Worm (Caenorhabditis elegans): Measurements from ENCODE around the gene Y45F3A.5.

The Y45F3A.5 gene

DNA sequence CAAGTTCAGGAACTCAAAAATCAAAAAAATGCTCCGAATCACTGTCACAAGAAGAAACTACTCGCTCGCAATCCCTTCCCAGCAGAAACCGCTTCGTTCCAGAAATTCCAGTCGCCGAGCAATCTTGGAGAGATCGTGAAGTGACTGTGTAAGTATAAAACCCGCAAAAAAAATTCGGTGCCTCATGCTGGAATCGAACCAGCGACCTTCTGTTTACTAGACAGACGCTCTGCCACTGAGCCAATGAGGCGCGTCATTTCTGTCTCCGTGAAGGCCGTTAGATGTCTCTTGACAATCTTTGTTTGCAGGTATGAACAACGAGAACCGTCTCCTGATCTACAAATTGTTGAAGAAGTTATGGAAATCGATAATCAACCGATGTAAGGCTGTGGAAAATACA is 38.4 kb upstream of the Y45F3A.5 start:
- TF ChIP-seq T22C8.4 (GFP tag; IDR thresholded peaks at IDR 0.05) (peak; percentile 92), ztf-23 (GFP tag; IDR thresholded peaks at IDR 0.05) (peak; percentile 82), med-1 (GFP tag; optimal IDR thresholded peaks at IDR 0.05; ENCODE audit: insufficient read depth) (peak; percentile 55), ztf-29 (GFP tag; IDR thresholded peaks at IDR 0.05) (peak; percentile 67), ref-1 (GFP tag; conservative IDR thresholded peaks at IDR 0.05) (peak; percentile 85), flt-1 (GFP tag; IDR thresholded peaks at IDR 0.05) (peak; percentile 94), tab-1 (GFP tag; IDR thresholded peaks at IDR 0.05) (peak; percentile 93), klf-2 (GFP tag; conservative IDR thresholded peaks at IDR 0.05) (peak; percentile 81), cog-1 (tag; optimal IDR thresholded peaks at IDR 0.05) (peak; percentile 51)

DNA sequence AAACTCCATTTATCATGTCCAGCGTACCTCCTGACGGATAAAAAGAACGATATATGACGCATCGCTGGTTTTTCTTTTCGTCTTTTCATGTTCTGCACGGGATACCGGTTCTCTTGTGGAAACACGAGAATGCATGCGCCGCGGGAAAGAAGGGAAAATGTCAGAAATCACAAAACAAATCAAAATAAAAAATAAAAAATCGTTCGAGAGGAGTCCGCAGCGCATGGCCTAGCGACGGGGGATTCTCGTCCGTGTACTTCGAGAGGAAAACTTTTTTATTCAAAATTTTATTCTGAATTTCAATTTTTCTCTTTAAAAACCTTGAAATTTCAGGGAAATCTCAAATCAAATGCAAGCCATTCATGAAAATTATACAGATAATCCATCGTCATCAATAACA is 35.1 kb upstream of the Y45F3A.5 start, which contains the start of the genes lron-10 and hpr-9:
Gene lron-10 (minus strand): TSS at position 162 of the 400 bp plus-strand sequence.
Gene hpr-9 (plus strand): TSS at position 344 of the 400 bp plus-strand sequence.
- TF ChIP-seq tab-1 (GFP tag; IDR thresholded peaks at IDR 0.05) (no peak), ztf-23 (GFP tag; IDR thresholded peaks at IDR 0.05) (0 out of 2 replicates have a peak, but pooled peaks have one; percentile 55), flt-1 (GFP tag; IDR thresholded peaks at IDR 0.05) (peak; percentile 48; the same call in 1 of the 2 replicates), T22C8.4 (GFP tag; IDR thresholded peaks at IDR 0.05) (no peak), ztf-29 (GFP tag; IDR thresholded peaks at IDR 0.05) (no peak), ref-1 (GFP tag; conservative IDR thresholded peaks at IDR 0.05) (no peak), med-1 (GFP tag; optimal IDR thresholded peaks at IDR 0.05; ENCODE audit: insufficient read depth) (no peak)

DNA sequence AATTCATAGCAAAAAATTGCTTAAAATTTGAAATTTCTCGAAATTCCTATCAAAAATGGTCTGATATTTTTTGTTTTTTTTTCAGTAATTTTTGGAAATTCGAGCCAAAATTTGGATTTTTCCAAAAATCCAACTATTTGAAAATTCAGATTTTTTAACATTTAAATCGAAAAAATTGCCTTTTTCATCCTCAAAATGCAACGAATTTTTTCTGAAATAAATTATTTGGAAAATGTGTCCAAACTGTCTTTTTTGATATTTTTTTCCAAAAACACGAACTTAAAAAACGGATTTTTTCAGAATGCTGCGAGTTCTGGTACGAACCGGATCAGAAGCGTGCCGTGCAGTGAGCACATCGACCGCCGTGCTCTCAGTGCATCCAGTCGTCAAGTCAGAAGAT is 29.0 kb upstream of the Y45F3A.5 start, which contains the start of gene mrpl-22:
Gene mrpl-22 (plus strand): TSS at position 301 of the 400 bp plus-strand sequence.
- TF ChIP-seq ztf-23 (GFP tag; IDR thresholded peaks at IDR 0.05) (no peak), klf-2 (GFP tag; conservative IDR thresholded peaks at IDR 0.05) (no peak), ref-1 (GFP tag; conservative IDR thresholded peaks at IDR 0.05) (no peak), tab-1 (GFP tag; IDR thresholded peaks at IDR 0.05) (no peak), T22C8.4 (GFP tag; IDR thresholded peaks at IDR 0.05) (no peak), med-1 (GFP tag; optimal IDR thresholded peaks at IDR 0.05; ENCODE audit: insufficient read depth) (no peak), flt-1 (GFP tag; IDR thresholded peaks at IDR 0.05) (no peak), ztf-29 (GFP tag; IDR thresholded peaks at IDR 0.05) (no peak), cog-1 (tag; optimal IDR thresholded peaks at IDR 0.05) (no peak)

DNA sequence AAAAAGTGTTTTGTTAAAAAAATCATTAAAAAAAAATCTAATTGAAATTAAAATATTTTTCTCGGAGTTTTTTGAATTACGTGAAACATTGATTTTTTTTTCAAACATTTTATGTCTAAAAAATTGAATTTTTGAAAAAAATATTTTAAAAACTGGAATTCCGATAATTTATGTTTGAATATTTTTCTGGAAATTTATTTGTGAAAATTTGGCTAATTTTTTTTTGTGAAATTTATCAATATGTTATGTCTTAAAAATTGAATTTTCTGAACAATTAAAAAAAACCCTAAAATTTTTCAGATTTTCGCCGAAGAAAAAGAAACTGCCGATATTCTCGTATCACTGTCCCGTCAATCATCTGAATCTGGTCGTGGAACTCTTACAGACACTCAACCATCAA is 26.2 kb upstream of the Y45F3A.5 start, which contains the start of gene Y39A1A.24:
Gene Y39A1A.24 (plus strand): TSS at position 301 of the 400 bp plus-strand sequence.
- no peak for TF ChIP-seq ztf-23 (GFP tag; IDR thresholded peaks at IDR 0.05)
- no peak for TF ChIP-seq med-1 (GFP tag; optimal IDR thresholded peaks at IDR 0.05; ENCODE audit: insufficient read depth)
- TF ChIP-seq ref-1 (GFP tag; conservative IDR thresholded peaks at IDR 0.05): no peak
- TF ChIP-seq T22C8.4 (GFP tag; IDR thresholded peaks at IDR 0.05): no peak
- no peak for TF ChIP-seq klf-2 (GFP tag; conservative IDR thresholded peaks at IDR 0.05)

DNA sequence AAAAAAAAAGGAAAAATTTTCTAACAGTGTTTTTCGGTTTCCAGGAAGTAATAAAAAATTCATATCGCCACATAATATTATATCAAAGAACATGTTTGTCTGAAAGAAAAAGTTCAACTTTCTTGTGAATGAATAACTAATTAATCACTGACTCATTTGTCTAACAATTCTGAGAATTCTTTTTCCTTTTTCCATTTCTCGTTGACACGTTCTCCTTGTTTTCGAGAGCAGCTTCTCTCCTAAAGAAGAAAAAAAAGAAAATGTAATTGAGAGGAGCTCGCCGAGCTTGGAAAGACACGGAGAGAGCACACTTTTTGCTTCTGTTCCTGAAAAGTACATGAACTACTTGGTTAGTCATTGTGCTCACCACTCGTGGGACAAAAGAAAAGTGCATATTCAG is 22.0 kb upstream of the Y45F3A.5 start:
- no peak for TF ChIP-seq flt-1 (GFP tag; IDR thresholded peaks at IDR 0.05)
- no peak for TF ChIP-seq ztf-29 (GFP tag; IDR thresholded peaks at IDR 0.05)
- TF ChIP-seq T22C8.4 (GFP tag; IDR thresholded peaks at IDR 0.05): no peak
- no peak for TF ChIP-seq med-1 (GFP tag; optimal IDR thresholded peaks at IDR 0.05; ENCODE audit: insufficient read depth)
- no peak for TF ChIP-seq tab-1 (GFP tag; IDR thresholded peaks at IDR 0.05)
- no peak for TF ChIP-seq klf-2 (GFP tag; conservative IDR thresholded peaks at IDR 0.05)
- no peak for TF ChIP-seq cog-1 (tag; optimal IDR thresholded peaks at IDR 0.05)
- TF ChIP-seq ztf-23 (GFP tag; IDR thresholded peaks at IDR 0.05): no peak
- no peak for TF ChIP-seq ref-1 (GFP tag; conservative IDR thresholded peaks at IDR 0.05)

DNA sequence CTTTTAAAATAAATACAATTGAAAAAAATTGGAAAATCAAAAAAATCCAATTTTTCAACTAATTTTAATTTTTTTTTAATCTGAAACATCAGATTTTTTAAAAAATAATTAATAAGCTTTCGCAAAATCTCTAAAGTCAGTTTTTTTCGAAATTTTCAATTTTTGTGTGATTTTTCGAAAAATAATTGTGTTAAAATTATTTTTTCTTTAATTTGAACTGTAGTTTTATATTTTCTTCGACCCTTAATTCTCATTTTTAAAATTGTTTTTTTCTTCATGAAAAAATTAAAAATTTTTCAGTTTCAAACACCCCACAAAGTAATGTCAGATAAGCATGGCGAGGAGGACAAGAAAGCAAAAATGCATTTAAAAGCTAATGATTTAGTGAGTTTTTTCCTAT is 18.9 kb upstream of the Y45F3A.5 start, which contains the start of gene rabx-5:
Gene rabx-5 (plus strand): TSS at position 301 of the 400 bp plus-strand sequence.
- TF ChIP-seq cog-1 (tag; optimal IDR thresholded peaks at IDR 0.05): no peak

DNA sequence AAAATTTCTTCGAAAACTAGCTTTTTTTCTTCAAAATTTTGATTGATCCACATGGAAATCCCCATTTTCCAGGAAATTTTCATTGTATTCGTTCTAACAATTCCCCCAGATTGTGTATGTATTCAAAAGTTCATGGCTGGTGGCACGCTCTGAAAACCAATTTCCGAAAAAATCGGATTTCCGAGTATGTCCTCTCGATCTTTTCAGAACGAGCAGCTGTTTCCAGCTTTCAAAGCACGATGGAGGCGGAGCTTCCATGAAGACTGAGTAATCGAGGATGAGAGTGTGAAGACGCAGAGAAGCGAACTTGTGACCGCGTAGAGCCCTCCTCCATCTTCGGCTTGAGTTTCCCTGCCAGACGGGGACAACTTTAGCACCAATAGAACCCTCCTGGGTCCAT is 18.2 kb upstream of the Y45F3A.5 start:
- TF ChIP-seq T22C8.4 (GFP tag; IDR thresholded peaks at IDR 0.05) (no peak), flt-1 (GFP tag; IDR thresholded peaks at IDR 0.05) (no peak), klf-2 (GFP tag; conservative IDR thresholded peaks at IDR 0.05) (no peak), cog-1 (tag; optimal IDR thresholded peaks at IDR 0.05) (no peak), ztf-29 (GFP tag; IDR thresholded peaks at IDR 0.05) (no peak), ztf-23 (GFP tag; IDR thresholded peaks at IDR 0.05) (no peak), tab-1 (GFP tag; IDR thresholded peaks at IDR 0.05) (no peak), ref-1 (GFP tag; conservative IDR thresholded peaks at IDR 0.05) (no peak), med-1 (GFP tag; optimal IDR thresholded peaks at IDR 0.05; ENCODE audit: insufficient read depth) (no peak)

DNA sequence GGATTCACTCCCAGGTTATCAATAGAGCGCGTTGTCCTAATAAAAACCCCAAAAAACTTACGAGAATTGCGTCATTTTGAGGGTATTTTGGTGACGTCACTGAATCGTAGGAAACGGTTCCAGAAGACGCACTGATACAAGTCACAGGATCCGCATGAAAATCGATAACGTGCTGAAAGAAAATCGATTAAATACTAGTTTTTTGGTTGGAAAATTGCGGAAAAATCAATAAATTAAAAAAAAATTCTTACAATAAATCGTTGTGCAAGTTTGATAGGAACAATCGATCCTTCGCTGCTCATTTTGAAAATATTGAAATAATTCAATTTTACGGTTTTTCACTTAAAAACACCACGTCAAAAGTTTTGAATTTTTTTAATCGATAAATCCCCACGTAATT is 17.1 kb upstream of the Y45F3A.5 start, which contains the start of gene Y39A1A.2:
Gene Y39A1A.2 (minus strand): TSS at position 319 of the 400 bp plus-strand sequence.
- TF ChIP-seq ztf-29 (GFP tag; IDR thresholded peaks at IDR 0.05): no peak
- TF ChIP-seq T22C8.4 (GFP tag; IDR thresholded peaks at IDR 0.05): peak; percentile 43; the same call in 1 of the 2 replicates

DNA sequence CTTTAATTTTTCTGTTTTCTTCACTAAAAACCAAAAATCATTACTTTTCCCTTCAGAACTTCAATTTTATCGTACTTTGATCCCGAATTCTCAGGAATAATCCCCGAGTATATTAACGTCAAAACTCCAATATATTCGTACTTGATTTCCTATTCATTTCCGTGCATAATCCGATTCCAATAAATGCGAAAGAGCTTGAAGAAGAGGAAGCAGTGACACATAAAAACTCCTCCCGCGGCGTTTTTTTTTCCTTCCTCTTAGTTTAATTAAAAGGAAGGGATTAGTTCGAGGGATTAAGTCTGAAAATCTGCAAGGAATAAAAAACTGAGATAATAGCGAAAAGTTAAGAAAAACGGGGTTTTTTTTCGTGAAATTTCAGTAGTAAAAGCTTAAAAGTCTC is 14.8 kb upstream of the Y45F3A.5 start:
- TF ChIP-seq klf-2 (GFP tag; conservative IDR thresholded peaks at IDR 0.05) (no peak), flt-1 (GFP tag; IDR thresholded peaks at IDR 0.05) (no peak), ztf-29 (GFP tag; IDR thresholded peaks at IDR 0.05) (no peak), ref-1 (GFP tag; conservative IDR thresholded peaks at IDR 0.05) (no peak), ztf-23 (GFP tag; IDR thresholded peaks at IDR 0.05) (no peak), med-1 (GFP tag; optimal IDR thresholded peaks at IDR 0.05; ENCODE audit: insufficient read depth) (no peak), cog-1 (tag; optimal IDR thresholded peaks at IDR 0.05) (no peak), tab-1 (GFP tag; IDR thresholded peaks at IDR 0.05) (no peak), T22C8.4 (GFP tag; IDR thresholded peaks at IDR 0.05) (no peak)

DNA sequence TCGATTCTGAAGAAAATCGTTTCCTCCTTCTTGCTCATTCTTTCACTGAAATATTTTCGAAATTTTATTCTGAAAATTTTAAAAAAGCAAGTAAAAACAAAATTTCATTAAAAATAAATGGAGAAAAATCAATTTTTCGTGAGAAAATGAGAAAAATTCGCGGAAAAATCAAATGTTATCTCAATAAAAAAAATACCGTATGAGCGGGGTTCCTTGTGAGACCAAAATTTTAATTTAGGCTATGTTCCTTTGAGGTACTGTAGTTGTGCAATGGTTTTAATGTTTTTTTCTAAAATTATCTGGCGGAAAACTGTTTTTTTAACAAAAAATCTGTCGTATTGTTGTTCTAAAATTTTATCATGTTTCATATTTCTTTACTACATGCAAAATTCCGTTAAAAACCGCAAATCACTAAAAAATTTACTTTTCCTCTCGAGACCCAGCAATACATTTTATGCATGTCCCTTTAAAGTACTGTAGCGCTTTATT is 14.0 kb upstream of the Y45F3A.5 start, which contains the start of gene epg-6:
Gene epg-6 (minus strand): TSS at position 51 of the 489 bp plus-strand sequence.
- TF ChIP-seq med-1 (GFP tag; optimal IDR thresholded peaks at IDR 0.05; ENCODE audit: insufficient read depth) (no peak), ztf-29 (GFP tag; IDR thresholded peaks at IDR 0.05) (no peak)

All from whole organism, midembryonic.